Worm (Caenorhabditis elegans) whole organism, late embryonic: Measurements from ENCODE around the gene D1046.16.

Experiments
- K09A11.1 ChIP-seq: sonication (generic microtip); optimal IDR thresholded peaks from 2 replicates; lab custom pipeline; 2017; ENCODE audit warnings: antibody characterized with exemption, mild to moderate bottlenecking, missing genetic modification characterization, missing compliant biosample characterization; ENCODE audit not compliant: insufficient read depth
- ama-1 ChIP-seq: fragments of 150-350 bp; optimal IDR thresholded peaks from 2 replicates; lab custom pipeline; 2014
- ceh-6 ChIP-seq: fragments of 200-800 bp; sonication (Bioruptor generic); optimal IDR thresholded peaks from 2 replicates; lab custom pipeline; 2018; ENCODE audit warnings: mild to moderate bottlenecking, missing genetic modification characterization, missing compliant biosample characterization
- dmd-4 ChIP-seq: sonication (generic microtip); optimal IDR thresholded peaks from 2 replicates; lab custom pipeline; 2016; ENCODE audit warnings: borderline replicate concordance, missing genetic modification characterization, missing compliant biosample characterization
- fkh-10 ChIP-seq: fragments of 150-350 bp; optimal IDR thresholded peaks from 2 replicates; lab custom pipeline; 2014; ENCODE audit warnings: missing biosample characterization, missing genetic modification reagents, missing genetic modification characterization
- fkh-6 ChIP-seq: sonication (generic microtip); optimal IDR thresholded peaks from 2 replicates; lab custom pipeline; 2016; ENCODE audit warnings: missing genetic modification characterization, missing compliant biosample characterization
- hlh-13 ChIP-seq: fragments of 200-800 bp; sonication (Bioruptor generic); optimal IDR thresholded peaks from 2 replicates; lab custom pipeline; 2018; ENCODE audit warnings: mild to moderate bottlenecking, missing genetic modification characterization, missing compliant biosample characterization
- hlh-30 ChIP-seq: sonication (generic microtip); optimal IDR thresholded peaks from 2 replicates; lab custom pipeline; 2017; ENCODE audit warnings: antibody characterized with exemption, missing genetic modification characterization, missing compliant biosample characterization; ENCODE audit not compliant: insufficient read depth
- mec-3 ChIP-seq: sonication (generic microtip); optimal IDR thresholded peaks from 2 replicates; lab custom pipeline; 2016; ENCODE audit warnings: borderline replicate concordance, missing genetic modification characterization, missing compliant biosample characterization
- nhr-11 ChIP-seq: fragments of 150-350 bp; optimal IDR thresholded peaks from 2 replicates; lab custom pipeline; 2014; ENCODE audit warnings: missing biosample characterization, missing genetic modification characterization
- pqm-1 ChIP-seq: sonication (generic microtip); optimal IDR thresholded peaks from 2 replicates; lab custom pipeline; 2016; ENCODE audit warnings: missing genetic modification characterization, missing compliant biosample characterization
- unc-86 ChIP-seq: sonication (generic microtip); optimal IDR thresholded peaks from 2 replicates; lab custom pipeline; 2016; ENCODE audit warnings: missing genetic modification characterization, missing compliant biosample characterization

ce11 chrIV:8921956-8922355, at the start of gene D1046.16:
- TF ChIP-seq unc-86 (tag; lab: Kevin White, UChicago) (no peak), mec-3 (tag; lab: Kevin White, UChicago) (no peak), nhr-11 (tag; lab: Kevin White, UChicago) (no peak), ama-1 (lab: Kevin White, UChicago) (no peak), pqm-1 (no peak), K09A11.1 (tag; lab: Kevin White, UChicago) (no peak), hlh-30 (tag; lab: Kevin White, UChicago) (no peak), fkh-10 (GFP tag; lab: Kevin White, UChicago) (no peak), dmd-4 (tag; lab: Kevin White, UChicago) (no peak), ceh-6 (GFP tag; lab: Kevin White, UChicago) (no peak), fkh-6 (tag; lab: Kevin White, UChicago) (no peak), hlh-13 (GFP tag; lab: Kevin White, UChicago) (no peak)
